Fruit fly (Drosophila melanogaster) whole organism, embryonic: ENCODE data around the gene parvin.

Source experiments
- Atf6 ChIP-seq: fragments of 200-800 bp; sonication (Bioruptor generic); IDR thresholded peaks from 2 replicates; pipeline ENCODE4 v1.3.6; 2022; ENCODE audit warnings: missing biosample characterization, missing genetic modification characterization
- Bgb ChIP-seq: fragments of 200-800 bp; sonication (Bioruptor generic); IDR thresholded peaks from 2 replicates; pipeline ENCODE4 v1.3.6; 2022; ENCODE audit warnings: missing biosample characterization, missing genetic modification characterization; ENCODE audit not compliant: partially characterized antibody
- CG13894 ChIP-seq: fragments of 200-800 bp; sonication (Bioruptor generic); optimal IDR thresholded peaks from 3 replicates; lab custom pipeline; 2018; ENCODE audit warnings: missing biosample characterization, mild to moderate bottlenecking, missing genetic modification characterization, moderate library complexity
- CG14860 ChIP-seq: fragments of 200-800 bp; sonication (Bioruptor generic); IDR thresholded peaks from 3 replicates; pipeline ENCODE4 v1.3.6; 2022; ENCODE audit warnings: missing biosample characterization, missing genetic modification characterization; ENCODE audit not compliant: partially characterized antibody
- CG16813 ChIP-seq: fragments of 200-800 bp; sonication (Bioruptor generic); IDR thresholded peaks from 3 replicates; pipeline ENCODE4 v1.3.6; 2022; ENCODE audit warnings: missing biosample characterization, missing genetic modification characterization; ENCODE audit not compliant: partially characterized antibody
- CG17186 ChIP-seq: fragments of 200-800 bp; sonication (Bioruptor generic); optimal IDR thresholded peaks from 3 replicates; lab custom pipeline; 2017; ENCODE audit warnings: missing biosample characterization, missing genetic modification reagents, missing genetic modification characterization
- CG17361 ChIP-seq: fragments of 200-800 bp; sonication (Bioruptor generic); IDR thresholded peaks from 3 replicates; pipeline ENCODE4 v1.3.6; 2022; ENCODE audit warnings: missing biosample characterization, missing genetic modification characterization
- CG17829 ChIP-seq: fragments of 200-800 bp; optimal IDR thresholded peaks from 2 replicates; lab custom pipeline; 2019; ENCODE audit warnings: missing biosample characterization, mild to moderate bottlenecking, missing genetic modification characterization, moderate library complexity
- CG1832 ChIP-seq: fragments of 200-800 bp; sonication (Bioruptor generic); optimal IDR thresholded peaks from 2 replicates; lab custom pipeline; 2017; ENCODE audit warnings: missing biosample characterization, mild to moderate bottlenecking, missing genetic modification characterization, inconsistent platforms
- CG2116 ChIP-seq: fragments of 200-800 bp; sonication (Bioruptor generic); optimal IDR thresholded peaks from 3 replicates; lab custom pipeline; 2018; ENCODE audit warnings: missing biosample characterization, mild to moderate bottlenecking, missing genetic modification characterization
- CG2202 ChIP-seq: fragments of 200-800 bp; sonication (Bioruptor generic); optimal IDR thresholded peaks from 2 replicates; lab custom pipeline; 2018; ENCODE audit warnings: missing biosample characterization, mild to moderate bottlenecking, missing genetic modification characterization
- CG33213 ChIP-seq: fragments of 200-800 bp; sonication (Bioruptor generic); optimal IDR thresholded peaks from 3 replicates; lab custom pipeline; 2016; ENCODE audit warnings: missing biosample characterization, missing genetic modification characterization
- CG34376 ChIP-seq: fragments of 200-800 bp; sonication (Bioruptor generic); optimal IDR thresholded peaks from 2 replicates; lab custom pipeline; 2018; ENCODE audit warnings: missing biosample characterization, mild to moderate bottlenecking, missing genetic modification characterization
- CG3847 ChIP-seq: fragments of 200-800 bp; sonication (Bioruptor generic); IDR thresholded peaks from 2 replicates; pipeline ENCODE4 v1.3.6; 2022; ENCODE audit warnings: missing biosample characterization, missing genetic modification characterization
- CG5953 ChIP-seq: fragments of 200-800 bp; sonication (Bioruptor generic); IDR thresholded peaks from 2 replicates; pipeline ENCODE4 v1.3.6; 2022; ENCODE audit warnings: missing biosample characterization, missing genetic modification characterization
- CG6254 ChIP-seq: fragments of 200-800 bp; sonication (Bioruptor generic); optimal IDR thresholded peaks from 3 replicates; lab custom pipeline; 2017; ENCODE audit warnings: mild to moderate bottlenecking, missing biosample characterization, missing genetic modification reagents, missing genetic modification characterization
- CG7745 ChIP-seq: fragments of 200-800 bp; sonication (Bioruptor generic); optimal IDR thresholded peaks from 2 replicates; lab custom pipeline; 2018; ENCODE audit warnings: missing biosample characterization, mild to moderate bottlenecking, missing genetic modification characterization, moderate library complexity
- CG7928 ChIP-seq: fragments of 200-800 bp; sonication (Bioruptor generic); optimal IDR thresholded peaks from 2 replicates; lab custom pipeline; 2017; ENCODE audit warnings: missing biosample characterization, mild to moderate bottlenecking, missing genetic modification characterization
- CG8290 ChIP-seq, 3 experiments: fragments of 200-800 bp; sonication (Bioruptor generic); optimal IDR thresholded peaks; 2 replicates each; lab custom pipeline; 2016 to 2019; ENCODE audit warnings: missing biosample characterization in 3 of 3, missing genetic modification characterization in 3 of 3, mild to moderate bottlenecking in 2 of 3, moderate library complexity in 1 of 3
- CG9797 ChIP-seq: fragments of 200-800 bp; sonication (Bioruptor generic); optimal IDR thresholded peaks from 3 replicates; lab custom pipeline; 2018; ENCODE audit warnings: missing biosample characterization, mild to moderate bottlenecking, missing genetic modification characterization
- CG9932 ChIP-seq: fragments of 200-800 bp; sonication (Bioruptor generic); IDR thresholded peaks from 2 replicates; pipeline ENCODE4 v1.3.6; 2022; ENCODE audit warnings: missing biosample characterization, missing genetic modification characterization
- Dad ChIP-seq: fragments of 200-800 bp; sonication (Bioruptor generic); optimal IDR thresholded peaks from 3 replicates; lab custom pipeline; 2016; ENCODE audit warnings: missing biosample characterization, missing genetic modification characterization
- Deaf1 ChIP-seq: fragments of 200-800 bp; optimal IDR thresholded peaks from 3 replicates; lab custom pipeline; 2019; ENCODE audit warnings: missing biosample characterization, mild to moderate bottlenecking, missing genetic modification characterization, moderate library complexity
- Dll ChIP-seq: fragments of 200-800 bp; sonication (Bioruptor generic); IDR thresholded peaks from 4 replicates; pipeline ENCODE4 v1.3.6; 2022; ENCODE audit warnings: missing biosample characterization, missing genetic modification characterization; ENCODE audit not compliant: partially characterized antibody
- Dp ChIP-seq: fragments of 200-800 bp; sonication (Bioruptor generic); optimal IDR thresholded peaks from 2 replicates; lab custom pipeline; 2018; ENCODE audit warnings: missing biosample characterization, mild to moderate bottlenecking, missing genetic modification characterization, moderate library complexity
- E2f2 ChIP-seq: fragments of 200-800 bp; sonication (Bioruptor generic); IDR thresholded peaks from 2 replicates; pipeline ENCODE4 v1.3.6; 2022; ENCODE audit warnings: missing biosample characterization, missing genetic modification characterization
- Ets97D ChIP-seq: fragments of 200-800 bp; sonication (Bioruptor generic); optimal IDR thresholded peaks from 3 replicates; lab custom pipeline; 2016; ENCODE audit warnings: missing biosample characterization, missing genetic modification characterization
- Hey ChIP-seq: fragments of 200-800 bp; sonication (Bioruptor generic); optimal IDR thresholded peaks from 3 replicates; lab custom pipeline; 2018; ENCODE audit warnings: missing biosample characterization, mild to moderate bottlenecking, missing genetic modification characterization
- Lhr ChIP-seq: fragments of 200-800 bp; sonication (Bioruptor generic); optimal IDR thresholded peaks from 3 replicates; lab custom pipeline; 2017; ENCODE audit warnings: mild to moderate bottlenecking, missing biosample characterization, missing genetic modification reagents, missing genetic modification characterization
- MBD-R2 ChIP-seq: fragments of 200-800 bp; sonication (Bioruptor generic); IDR thresholded peaks from 2 replicates; pipeline ENCODE4 v1.3.6; 2022; ENCODE audit warnings: missing biosample characterization, missing genetic modification characterization
- Med ChIP-seq: fragments of 200-800 bp; sonication (Bioruptor generic); peaks from one replicate; lab custom pipeline; 2016; ENCODE audit warnings: missing biosample characterization, missing genetic modification characterization, mild to moderate bottlenecking, inconsistent platforms, moderate library complexity
- Myb ChIP-seq: fragments of 200-800 bp; sonication (Bioruptor generic); optimal IDR thresholded peaks from 2 replicates; lab custom pipeline; 2016; ENCODE audit warnings: missing biosample characterization, missing genetic modification characterization
- Scr ChIP-seq: fragments of 200-800 bp; sonication (Bioruptor generic); IDR thresholded peaks from 2 replicates; pipeline ENCODE4 v1.3.6; 2022; ENCODE audit warnings: missing biosample characterization, missing genetic modification characterization; ENCODE audit not compliant: partially characterized antibody
- bbx ChIP-seq: fragments of 200-800 bp; sonication (Bioruptor generic); IDR thresholded peaks from 2 replicates; pipeline ENCODE4 v1.3.6; 2022; ENCODE audit warnings: missing biosample characterization, missing genetic modification characterization; ENCODE audit not compliant: partially characterized antibody
- exex ChIP-seq: fragments of 200-800 bp; sonication (Bioruptor generic); optimal IDR thresholded peaks from 4 replicates; lab custom pipeline; 2018; ENCODE audit warnings: missing biosample characterization, mild to moderate bottlenecking, missing genetic modification characterization, moderate library complexity
- grn ChIP-seq: fragments of 200-800 bp; sonication (Bioruptor generic); optimal IDR thresholded peaks from 3 replicates; lab custom pipeline; 2017; ENCODE audit warnings: missing biosample characterization, missing genetic modification characterization
- h ChIP-seq: fragments of >200 bp; optimal IDR thresholded peaks from 2 replicates; lab custom pipeline; 2017
- inv ChIP-seq: fragments of 200-800 bp; sonication (Bioruptor generic); IDR thresholded peaks from 2 replicates; pipeline ENCODE4 v1.3.6; 2022; ENCODE audit warnings: missing biosample characterization, missing genetic modification characterization; ENCODE audit not compliant: partially characterized antibody
- phol ChIP-seq: fragments of 200-800 bp; sonication (Bioruptor generic); optimal IDR thresholded peaks from 3 replicates; lab custom pipeline; 2018; ENCODE audit warnings: missing biosample characterization, mild to moderate bottlenecking, missing genetic modification characterization, moderate library complexity
- sd ChIP-seq: fragments of 200-800 bp; sonication (Bioruptor generic); optimal IDR thresholded peaks from 3 replicates; lab custom pipeline; 2018; ENCODE audit warnings: missing biosample characterization, mild to moderate bottlenecking, missing genetic modification characterization, moderate library complexity
- sens ChIP-seq: fragments of 200-800 bp; sonication (Bioruptor generic); peaks from one replicate; lab custom pipeline; 2016; ENCODE audit warnings: missing biosample characterization, missing genetic modification characterization
- stwl ChIP-seq: fragments of 200-800 bp; sonication (Bioruptor generic); optimal IDR thresholded peaks from 3 replicates; lab custom pipeline; 2018; ENCODE audit warnings: missing biosample characterization, mild to moderate bottlenecking, missing genetic modification characterization, moderate library complexity
- unc-4 ChIP-seq: fragments of 200-800 bp; sonication (Bioruptor generic); IDR thresholded peaks from 2 replicates; pipeline ENCODE4 v1.3.6; 2022; ENCODE audit warnings: missing biosample characterization, missing genetic modification characterization; ENCODE audit not compliant: partially characterized antibody
- unpg ChIP-seq: fragments of 200-800 bp; sonication (Bioruptor generic); optimal IDR thresholded peaks from 3 replicates; lab custom pipeline; 2018; ENCODE audit warnings: missing biosample characterization, mild to moderate bottlenecking, missing genetic modification characterization, moderate library complexity
- vnd ChIP-seq: fragments of 200-800 bp; sonication (Bioruptor generic); IDR thresholded peaks from 3 replicates; pipeline ENCODE4 v1.3.6; 2022; ENCODE audit warnings: missing biosample characterization, missing genetic modification characterization; ENCODE audit not compliant: partially characterized antibody
- vvl ChIP-seq: fragments of 200-800 bp; sonication (Bioruptor generic); IDR thresholded peaks from 2 replicates; pipeline ENCODE4 v1.3.6; 2022; ENCODE audit warnings: missing biosample characterization, missing genetic modification characterization
- z ChIP-seq: fragments of 200-800 bp; sonication (Bioruptor generic); IDR thresholded peaks from 3 replicates; pipeline ENCODE4 v1.3.6; 2022; ENCODE audit warnings: missing biosample characterization, missing genetic modification characterization

parvin gene

dm6 chrX:19754705-19755403, 9.0 kb downstream of the parvin start:
- TF ChIP-seq Hey (tag; lab: Kevin White, UChicago) (no peak), CG13894 (tag; lab: Kevin White, UChicago) (peak; percentile 75), unpg (GFP tag; lab: Kevin White, UChicago) (no peak), Deaf1 (tag; lab: Kevin White, UChicago) (peak; percentile 40), exex (tag; lab: Kevin White, UChicago) (peak; percentile 56), CG2202 (tag; lab: Kevin White, UChicago) (no peak), grn (peak; percentile 31), CG1832 (no peak), sd (tag; lab: Kevin White, UChicago) (peak; percentile 4), inv (GFP tag; lab: Robert Waterston, UW) (no peak), z (GFP tag; lab: Robert Waterston, UW) (0 out of 3 replicates have a peak, but pooled peaks have one; percentile 28), CG34376 (peak; percentile 1)

- peak; percentile 18 for TF ChIP-seq CG8290 (GFP tag; optimal IDR thresholded peaks at IDR 0.05; lab: Kevin White, UChicago)
- peak in 1 of 2 experiments; percentile 37 for TF ChIP-seq CG8290 (tag; optimal IDR thresholded peaks at IDR 0.05; lab: Kevin White, UChicago)
- peak; percentile 13 for TF ChIP-seq phol (tag; lab: Kevin White, UChicago)
- peak; percentile 66 for TF ChIP-seq vvl (GFP tag; lab: Robert Waterston, UW)
- TF ChIP-seq CG7745 = no peak
- peak; percentile 8 for TF ChIP-seq CG17186 (GFP tag; lab: Kevin White, UChicago)
- no peak for TF ChIP-seq CG17361 (GFP tag; lab: Robert Waterston, UW)
- peak; percentile 96 for TF ChIP-seq E2f2
- peak; percentile 60 for TF ChIP-seq CG16813 (GFP tag; lab: Robert Waterston, UW)
- TF ChIP-seq sens (GFP tag; lab: Kevin White, UChicago) = peak; percentile 83
- TF ChIP-seq CG9797 (GFP tag; lab: Kevin White, UChicago) = peak; percentile 33
- TF ChIP-seq CG17829 (tag; lab: Kevin White, UChicago) = peak; percentile 15
- no peak for TF ChIP-seq CG6254
- TF ChIP-seq Dad (GFP tag; lab: Kevin White, UChicago) = peak; percentile 9
- peak; percentile 92 for TF ChIP-seq CG7928 (GFP tag; lab: Kevin White, UChicago)
- peak; percentile 53 for TF ChIP-seq sd (tag; lab: Kevin White, UChicago)
- TF ChIP-seq CG3847 (GFP tag; lab: Robert Waterston, UW) = peak; percentile 61
- TF ChIP-seq stwl = peak; percentile 53
- peak; percentile 86 for TF ChIP-seq Med (GFP tag; lab: Kevin White, UChicago)
- TF ChIP-seq Bgb (GFP tag; lab: Robert Waterston, UW) = peak; percentile 62
- no peak for TF ChIP-seq CG5953 (GFP tag; lab: Robert Waterston, UW)
- 0 out of 3 replicates have a peak, but pooled peaks have one; percentile 33 for TF ChIP-seq CG14860 (GFP tag; lab: Robert Waterston, UW)
- TF ChIP-seq Myb (GFP tag; lab: Kevin White, UChicago) = peak; percentile 97
- TF ChIP-seq Ets97D (GFP tag; lab: Kevin White, UChicago) = peak; percentile 64
- TF ChIP-seq CG2116 (GFP tag; lab: Kevin White, UChicago) = peak; percentile 97
- TF ChIP-seq h (lab: Kevin White, UChicago) = no peak
- TF ChIP-seq unc-4 = peak; percentile 38; the same call in 1 of the 2 replicates
- TF ChIP-seq bbx (GFP tag; lab: Robert Waterston, UW) = peak; percentile 65
- peak; percentile 7 for TF ChIP-seq Lhr
- 0 out of 3 replicates have a peak, but pooled peaks have one; percentile 40 for TF ChIP-seq vnd (GFP tag; lab: Robert Waterston, UW)
- peak; percentile 41 for TF ChIP-seq CG33213 (GFP tag; lab: Kevin White, UChicago)
- TF ChIP-seq Atf6 (GFP tag; lab: Robert Waterston, UW) = no peak
- TF ChIP-seq MBD-R2 (GFP tag; lab: Robert Waterston, UW) = peak; percentile 50
- TF ChIP-seq Dll (GFP tag; lab: Robert Waterston, UW) = peak; percentile 45; the same call in 2 of the 4 replicates
- TF ChIP-seq CG9932 (GFP tag; lab: Robert Waterston, UW) = peak; percentile 24; the same call in 1 of the 2 replicates
- TF ChIP-seq Dp = peak; percentile 92
- TF ChIP-seq Scr (GFP tag; lab: Robert Waterston, UW) = peak; percentile 55
Measured at dm6 chrX:19762167-19762566, 16.3 kb downstream of the parvin start.
